Worm (Caenorhabditis elegans): ENCODE results near the gene F41H10.12.

- TF ChIP-seq W03F9.2 (tag; optimal IDR thresholded peaks at IDR 0.05): no peak
- TF ChIP-seq him-1 (tag; optimal IDR thresholded peaks at IDR 0.05): no peak
- no peak for TF ChIP-seq dao-5 (tag; optimal IDR thresholded peaks at IDR 0.05)
Measured at ce11 chrIV:5382609-5383008, 2.5 kb upstream of the F41H10.12 start, which contains the start of gene F41H10.1.

All from whole organism, L4/young adult.